Fruit fly (Drosophila melanogaster): ENCODE results near the gene mre11.
A peak's percentile ranks its signal among the peaks of the same experiment; 100 is the strongest.

mre11 gene

DNA sequence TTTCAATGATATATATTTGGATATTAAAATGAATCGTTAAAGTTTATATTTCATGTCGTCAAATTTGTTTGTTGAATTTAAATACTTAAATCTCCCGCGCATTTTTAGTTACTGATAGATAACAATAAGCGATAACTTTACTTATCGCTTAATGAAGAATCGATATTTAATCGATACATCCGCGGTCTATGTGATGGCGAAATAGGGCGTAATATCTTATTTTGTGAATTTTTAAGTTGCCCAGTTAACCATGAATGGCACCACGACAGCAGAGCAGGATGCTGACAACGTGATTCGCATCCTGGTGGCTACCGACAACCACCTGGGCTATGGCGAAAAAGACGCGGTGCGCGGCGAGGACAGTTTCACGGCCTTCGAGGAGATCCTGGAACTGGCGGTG is at the start of gene mre11:
Gene mre11 (plus strand): TSS at position 161 of the 400 bp plus-strand sequence.
- TF ChIP-seq CG33017 (tag; optimal IDR thresholded peaks at IDR 0.05) (no peak), cnc (optimal IDR thresholded peaks at IDR 0.05) (no peak), kay (GFP tag; ENCODE audit: borderline replicate concordance) (peak; percentile 46)

DNA sequence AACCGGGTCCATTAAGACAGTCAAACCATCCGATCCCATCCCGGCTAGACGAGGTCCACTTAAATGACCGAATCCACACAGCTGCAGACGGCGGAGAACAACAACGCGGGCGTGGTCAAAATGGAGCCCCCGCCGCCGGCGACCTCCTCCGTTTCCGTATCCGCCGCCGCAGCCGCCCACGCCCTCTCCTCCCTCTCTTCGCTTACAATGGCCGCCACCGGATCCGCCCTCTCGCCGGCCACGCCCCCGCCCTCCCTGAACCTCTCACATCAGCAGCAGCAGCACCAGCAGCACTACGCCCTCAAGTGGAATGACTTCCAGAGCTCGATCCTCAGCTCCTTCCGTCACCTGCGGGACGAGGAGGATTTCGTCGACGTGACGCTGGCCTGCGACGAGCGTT is 46.4 kb upstream of the mre11 start:
- TF ChIP-seq cic (GFP tag; optimal IDR thresholded peaks at IDR 0.05) (no peak), kay (GFP tag; ENCODE audit: borderline replicate concordance) (no peak), CG11617 (GFP tag; optimal IDR thresholded peaks at IDR 0.05) (no peak), Hr96 (GFP tag; optimal IDR thresholded peaks at IDR 0.05) (no peak), cnc (optimal IDR thresholded peaks at IDR 0.05) (no peak), CG33017 (tag; optimal IDR thresholded peaks at IDR 0.05) (no peak), CG14711 (tag; optimal IDR thresholded peaks at IDR 0.05) (no peak)

DNA sequence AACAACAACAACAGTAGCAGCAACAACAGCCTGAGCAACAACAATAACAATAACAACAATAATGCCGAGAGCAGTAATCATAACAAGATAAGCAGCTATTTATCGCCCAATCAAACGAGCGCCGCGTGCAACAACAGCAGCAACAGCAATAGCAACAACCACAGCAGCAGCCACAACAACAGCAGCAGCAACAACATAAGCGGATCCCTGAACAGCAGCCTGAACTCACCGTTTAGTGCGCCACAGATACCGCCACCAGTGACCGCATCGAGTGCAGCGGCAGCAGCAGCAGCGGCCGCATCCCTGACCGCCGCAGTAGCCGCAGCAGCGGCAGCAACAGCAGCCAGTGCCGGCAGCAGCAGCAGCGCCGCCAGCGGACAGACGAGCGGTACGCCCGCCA is 45.5 kb upstream of the mre11 start:
- no peak for TF ChIP-seq bab1 (GFP tag; optimal IDR thresholded peaks at IDR 0.05)
- TF ChIP-seq ovo (GFP tag; optimal IDR thresholded peaks at IDR 0.05), result no peak
- no peak for TF ChIP-seq CG12768 (GFP tag; optimal IDR thresholded peaks at IDR 0.05)
- no peak for TF ChIP-seq tj (GFP tag; optimal IDR thresholded peaks at IDR 0.05)
- no peak for TF ChIP-seq toe (GFP tag; optimal IDR thresholded peaks at IDR 0.05)
- no peak for TF ChIP-seq cic (GFP tag; optimal IDR thresholded peaks at IDR 0.05)
- no peak for TF ChIP-seq Crg-1 (GFP tag; optimal IDR thresholded peaks at IDR 0.05)
- TF ChIP-seq CG7045 (GFP tag; optimal IDR thresholded peaks at IDR 0.05), result no peak
- TF ChIP-seq CG33017 (tag; optimal IDR thresholded peaks at IDR 0.05), result no peak
- no peak for TF ChIP-seq cnc (optimal IDR thresholded peaks at IDR 0.05)
- TF ChIP-seq CG1620 (GFP tag; optimal IDR thresholded peaks at IDR 0.05), result no peak

- no peak for TF ChIP-seq CG33017 (tag; optimal IDR thresholded peaks at IDR 0.05)
- no peak for TF ChIP-seq cnc (optimal IDR thresholded peaks at IDR 0.05)
These were observed 38.0 kb upstream of the mre11 start for dm6 chr2L:11243912-11244311.

DNA sequence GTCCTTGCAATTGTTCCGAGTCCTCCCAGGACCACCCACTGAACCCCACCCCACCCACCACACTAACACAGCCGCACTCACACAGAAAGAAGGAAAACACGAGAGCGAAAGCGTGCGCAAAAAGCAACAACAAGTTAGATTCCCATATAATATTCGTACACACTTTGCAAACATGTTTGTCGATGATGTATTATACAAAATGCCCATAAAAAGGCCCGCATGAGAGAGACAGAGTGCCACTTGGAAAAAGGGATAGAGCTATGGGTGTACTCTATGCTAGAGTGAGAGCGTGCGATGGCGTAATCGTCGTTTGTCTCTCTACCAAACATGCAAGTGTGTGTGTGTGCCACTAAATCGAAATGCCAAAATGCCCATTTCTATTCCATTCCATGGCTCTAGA is 34.2 kb upstream of the mre11 start:
- TF ChIP-seq CG14711 (tag; optimal IDR thresholded peaks at IDR 0.05), result no peak

DNA sequence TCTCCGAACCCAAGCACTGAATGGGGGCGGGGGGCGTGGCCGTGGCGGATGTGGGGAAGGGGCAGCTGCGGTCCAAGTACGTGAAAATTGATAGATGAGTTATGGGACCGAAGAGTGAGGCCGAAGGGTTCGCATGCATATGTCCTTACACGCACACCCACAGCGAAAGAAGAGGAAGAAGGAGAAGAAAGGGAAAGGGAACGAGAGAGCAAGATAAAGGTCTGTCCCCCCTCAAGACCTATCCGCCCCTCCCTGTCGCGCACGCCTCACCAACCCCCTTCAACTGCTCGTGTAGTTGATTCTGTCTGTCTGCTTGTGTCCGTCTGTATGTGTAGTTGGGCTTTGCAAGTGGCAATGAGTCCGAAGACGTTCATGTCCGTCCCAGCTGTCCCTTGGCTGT is 32.5 kb upstream of the mre11 start:
- TF ChIP-seq CG7101 (tag; optimal IDR thresholded peaks at IDR 0.05) (no peak), Mnt (GFP tag; optimal IDR thresholded peaks at IDR 0.05) (no peak), CG11617 (GFP tag; optimal IDR thresholded peaks at IDR 0.05) (no peak), Hr96 (GFP tag; optimal IDR thresholded peaks at IDR 0.05) (no peak), tj (GFP tag; optimal IDR thresholded peaks at IDR 0.05) (no peak)

- TF ChIP-seq Mnt (GFP tag; optimal IDR thresholded peaks at IDR 0.05) (no peak), CG7101 (tag; optimal IDR thresholded peaks at IDR 0.05) (no peak), CG5204 (GFP tag; optimal IDR thresholded peaks at IDR 0.05) (no peak), cnc (optimal IDR thresholded peaks at IDR 0.05) (no peak), CG1620 (GFP tag; optimal IDR thresholded peaks at IDR 0.05) (no peak), bab1 (GFP tag; optimal IDR thresholded peaks at IDR 0.05) (no peak), tj (GFP tag; optimal IDR thresholded peaks at IDR 0.05) (no peak), CG33017 (tag; optimal IDR thresholded peaks at IDR 0.05) (no peak), CG7045 (GFP tag; optimal IDR thresholded peaks at IDR 0.05) (no peak), Crg-1 (GFP tag; optimal IDR thresholded peaks at IDR 0.05) (no peak), cic (GFP tag; optimal IDR thresholded peaks at IDR 0.05) (no peak), kay (GFP tag; ENCODE audit: borderline replicate concordance) (no peak), CG12768 (GFP tag; optimal IDR thresholded peaks at IDR 0.05) (no peak)
These were observed 30.7 kb upstream of the mre11 start for dm6 chr2L:11251181-11251580.

DNA sequence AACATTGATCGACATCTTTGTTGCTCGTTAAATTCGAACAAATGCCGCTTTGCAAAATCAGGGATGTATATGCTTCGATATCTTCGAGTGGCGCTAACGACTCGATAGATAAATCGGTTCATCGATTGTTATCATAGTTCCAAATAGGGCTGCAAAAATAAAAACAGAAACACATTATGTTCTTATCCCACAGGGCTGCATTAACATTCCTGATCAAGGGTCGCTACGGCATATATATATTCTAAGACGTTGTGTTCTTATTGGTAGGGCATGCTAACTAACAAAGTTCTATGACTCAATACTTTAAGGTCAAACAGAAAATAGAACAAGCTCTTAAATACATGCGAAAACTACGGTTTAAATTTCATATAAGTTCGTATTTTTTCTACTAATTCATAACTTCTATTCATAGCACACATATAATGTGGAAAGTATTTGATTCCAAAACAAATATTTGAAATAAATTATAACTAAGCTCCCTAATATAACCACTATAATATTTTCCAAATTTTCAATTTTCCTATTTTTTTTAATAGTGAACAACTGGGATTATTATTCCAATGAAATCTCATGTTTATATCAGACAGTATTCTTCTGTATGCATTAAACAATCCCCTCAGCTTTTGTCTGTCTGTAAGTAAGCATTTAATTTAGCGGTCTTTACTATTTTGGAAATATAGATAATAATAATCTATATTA is 12.8 kb upstream of the mre11 start, which contains the start of gene cmet:
Gene cmet (minus strand): TSS at position 70 of the 699 bp plus-strand sequence.
- TF ChIP-seq Crg-1 (GFP tag; optimal IDR thresholded peaks at IDR 0.05) (peak; percentile 6), CG7045 (GFP tag; optimal IDR thresholded peaks at IDR 0.05) (peak; percentile 16), CG11617 (GFP tag; optimal IDR thresholded peaks at IDR 0.05) (peak; percentile 8), Mnt (GFP tag; optimal IDR thresholded peaks at IDR 0.05) (no peak), ovo (GFP tag; optimal IDR thresholded peaks at IDR 0.05) (no peak), cic (GFP tag; optimal IDR thresholded peaks at IDR 0.05) (no peak), CG14711 (tag; optimal IDR thresholded peaks at IDR 0.05) (no peak), CG12768 (GFP tag; optimal IDR thresholded peaks at IDR 0.05) (no peak), CG5204 (GFP tag; optimal IDR thresholded peaks at IDR 0.05) (peak; percentile 44), tj (GFP tag; optimal IDR thresholded peaks at IDR 0.05) (no peak), Clk (GFP tag; optimal IDR thresholded peaks at IDR 0.05) (no peak), bab1 (GFP tag; optimal IDR thresholded peaks at IDR 0.05) (peak; percentile 33), CG1620 (GFP tag; optimal IDR thresholded peaks at IDR 0.05) (peak; percentile 42), CG33017 (tag; optimal IDR thresholded peaks at IDR 0.05) (peak; percentile 5), toe (GFP tag; optimal IDR thresholded peaks at IDR 0.05) (peak; percentile 64), cnc (optimal IDR thresholded peaks at IDR 0.05) (no peak), CG7101 (tag; optimal IDR thresholded peaks at IDR 0.05) (no peak), Hr96 (GFP tag; optimal IDR thresholded peaks at IDR 0.05) (peak; percentile 60), pad (GFP tag; optimal IDR thresholded peaks at IDR 0.05) (no peak), kay (GFP tag; ENCODE audit: borderline replicate concordance) (peak; percentile 21)

Measured in whole organism, adult.